Worm (Caenorhabditis elegans): ENCODE data around the gene afmd-2.

DNA sequence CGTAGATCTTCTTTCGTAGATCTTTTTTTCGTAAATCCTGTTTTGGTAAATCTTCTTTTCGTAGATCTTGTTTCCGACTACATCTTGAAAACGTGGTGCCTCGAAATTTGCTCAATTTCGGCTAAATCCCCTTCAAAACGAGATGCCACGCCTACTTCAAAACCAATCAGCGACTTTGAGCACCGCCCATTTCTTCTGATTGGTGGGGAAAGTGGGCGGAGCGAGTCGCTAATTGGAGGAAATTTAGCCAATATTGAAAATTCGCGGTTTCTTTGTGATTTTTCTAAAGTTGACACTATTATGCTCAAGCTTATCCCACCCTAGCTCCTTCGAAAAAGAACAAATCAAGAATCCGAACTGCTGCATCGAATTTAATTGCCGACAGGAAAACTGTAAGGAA, 21.4 kb upstream of the afmd-2 start:
- no peak for TF ChIP-seq W03F9.2 (tag; optimal IDR thresholded peaks at IDR 0.05)
- TF ChIP-seq him-1 (tag; optimal IDR thresholded peaks at IDR 0.05): no peak
